Worm (Caenorhabditis elegans): Measurements from ENCODE around the gene R11D1.13.
A peak's percentile ranks its signal among the peaks of the same experiment; 100 is the strongest.

The R11D1.13 gene

DNA sequence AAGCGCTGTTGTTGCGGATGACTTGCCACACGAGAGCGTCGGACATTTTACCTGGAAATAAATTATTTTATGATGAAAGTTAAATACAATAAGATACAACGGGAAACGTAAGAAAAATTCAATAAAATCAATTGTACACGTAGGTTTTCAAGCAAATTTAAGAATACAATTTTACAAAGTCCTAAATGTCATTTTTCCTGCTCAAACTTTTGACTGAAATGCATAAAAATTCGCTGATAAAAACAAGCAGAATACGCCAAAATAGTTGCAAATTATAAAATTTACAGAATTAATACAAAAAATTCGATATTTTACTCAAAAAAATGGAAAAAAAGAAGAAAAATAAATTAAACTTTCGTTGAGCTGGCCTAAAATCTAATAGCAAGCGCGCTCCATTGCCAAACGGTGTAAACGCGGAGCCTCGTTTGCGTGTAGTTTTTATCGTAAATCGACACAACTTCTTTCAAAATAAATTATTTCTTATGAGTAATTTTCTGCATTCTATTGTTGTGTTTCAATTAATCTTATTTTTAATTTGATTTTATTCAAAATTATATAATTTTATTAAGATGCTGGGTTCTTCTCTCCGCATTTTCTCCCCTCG is 1.2 kb downstream of the R11D1.13 start, which contains the start of the genes rpl-28 and mrpl-49 (continued):
- TF ChIP-seq nhr-11 (tag; optimal IDR thresholded peaks at IDR 0.05) (no peak), C08G9.2 (tag; optimal IDR thresholded peaks at IDR 0.05) (no peak), sox-4 (tag; optimal IDR thresholded peaks at IDR 0.05) (no peak), pha-2 (tag; optimal IDR thresholded peaks at IDR 0.05) (no peak), C38D4.7 (GFP tag; optimal IDR thresholded peaks at IDR 0.05) (no peak), pros-1 (tag; optimal IDR thresholded peaks at IDR 0.05) (no peak), K09A11.1 (tag; optimal IDR thresholded peaks at IDR 0.05; ENCODE audit: insufficient read depth) (no peak), ceh-22 (tag; optimal IDR thresholded peaks at IDR 0.05) (no peak), tbx-7 (tag; optimal IDR thresholded peaks at IDR 0.05) (no peak), dmd-4 (tag; optimal IDR thresholded peaks at IDR 0.05; ENCODE audit: borderline replicate concordance) (no peak), ceh-2 (tag; optimal IDR thresholded peaks at IDR 0.05) (no peak), fkh-10 (GFP tag; optimal IDR thresholded peaks at IDR 0.05) (no peak), eyg-1 (tag; optimal IDR thresholded peaks at IDR 0.05) (no peak), unc-42 (tag; optimal IDR thresholded peaks at IDR 0.05) (peak; percentile 84), F13H6.1 (tag; optimal IDR thresholded peaks at IDR 0.05) (no peak), ceh-30 (tag; optimal IDR thresholded peaks at IDR 0.05) (no peak), K02D7.2 (tag; optimal IDR thresholded peaks at IDR 0.05) (no peak), ceh-24 (tag; optimal IDR thresholded peaks at IDR 0.05) (no peak), ceh-9 (tag; optimal IDR thresholded peaks at IDR 0.05) (no peak), rnt-1 (tag; optimal IDR thresholded peaks at IDR 0.05) (no peak), lim-6 (tag; optimal IDR thresholded peaks at IDR 0.05) (no peak), unc-3 (GFP tag; conservative IDR thresholded peaks at IDR 0.05) (no peak), unc-3 (tag; optimal IDR thresholded peaks at IDR 0.05) (no peak), elt-4 (tag; optimal IDR thresholded peaks at IDR 0.05) (no peak), ceh-31 (tag; optimal IDR thresholded peaks at IDR 0.05) (peak; percentile 58), fax-1 (tag; optimal IDR thresholded peaks at IDR 0.05) (no peak), dve-1 (tag; optimal IDR thresholded peaks at IDR 0.05) (peak; percentile 63), hlh-8 (tag; optimal IDR thresholded peaks at IDR 0.05) (no peak), hlh-15 (tag; optimal IDR thresholded peaks at IDR 0.05) (no peak), nhr-232 (tag; optimal IDR thresholded peaks at IDR 0.05) (no peak)

DNA sequence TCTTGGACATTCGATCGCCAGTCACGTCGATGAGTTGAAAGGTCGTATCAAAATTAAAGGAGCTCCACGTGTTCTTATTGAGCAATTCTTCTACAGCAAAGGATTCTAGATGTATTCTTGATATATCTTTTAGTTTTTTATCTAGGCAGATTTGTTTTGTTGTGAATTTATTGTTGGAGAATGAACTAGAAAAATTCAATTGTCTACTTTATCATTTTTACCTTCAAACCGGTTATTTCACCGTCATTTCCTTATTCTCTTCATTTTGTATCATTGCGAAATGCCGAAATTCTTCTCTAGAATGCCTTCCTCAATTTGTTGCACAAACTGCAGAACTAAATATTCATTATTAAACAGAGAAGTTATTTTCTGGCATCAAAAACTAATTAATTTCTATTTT is 2.3 kb downstream of the R11D1.13 start, which contains the start of gene R11D1.10:
R11D1.10 (plus strand) TSS at position 301 of the 400 bp plus-strand sequence.
- TF ChIP-seq C08G9.2 (tag; optimal IDR thresholded peaks at IDR 0.05) (no peak), dve-1 (tag; optimal IDR thresholded peaks at IDR 0.05) (no peak), unc-86 (tag; optimal IDR thresholded peaks at IDR 0.05) (no peak), ceh-9 (tag; optimal IDR thresholded peaks at IDR 0.05) (no peak), unc-55 (GFP tag; optimal IDR thresholded peaks at IDR 0.05) (no peak), gmeb-2 (tag; optimal IDR thresholded peaks at IDR 0.05) (no peak), ceh-24 (tag; optimal IDR thresholded peaks at IDR 0.05) (no peak), tbx-2 (tag; optimal IDR thresholded peaks at IDR 0.05) (no peak), ets-4 (tag; optimal IDR thresholded peaks at IDR 0.05) (no peak), ztf-16 (tag; optimal IDR thresholded peaks at IDR 0.05) (no peak), F13H6.1 (tag; optimal IDR thresholded peaks at IDR 0.05) (no peak), unc-3 (GFP tag; conservative IDR thresholded peaks at IDR 0.05) (no peak), unc-3 (tag; optimal IDR thresholded peaks at IDR 0.05) (no peak)

ce11 chrV:12732734-12733133 is 5.8 kb downstream of the R11D1.13 start:
- TF ChIP-seq nhr-232 (tag; optimal IDR thresholded peaks at IDR 0.05) (no peak), elt-2 (tag; optimal IDR thresholded peaks at IDR 0.05) (peak; percentile 80)
